Fruit fly (Drosophila melanogaster): Measurements from ENCODE around the gene CG31251.

CG31251 gene

DNA sequence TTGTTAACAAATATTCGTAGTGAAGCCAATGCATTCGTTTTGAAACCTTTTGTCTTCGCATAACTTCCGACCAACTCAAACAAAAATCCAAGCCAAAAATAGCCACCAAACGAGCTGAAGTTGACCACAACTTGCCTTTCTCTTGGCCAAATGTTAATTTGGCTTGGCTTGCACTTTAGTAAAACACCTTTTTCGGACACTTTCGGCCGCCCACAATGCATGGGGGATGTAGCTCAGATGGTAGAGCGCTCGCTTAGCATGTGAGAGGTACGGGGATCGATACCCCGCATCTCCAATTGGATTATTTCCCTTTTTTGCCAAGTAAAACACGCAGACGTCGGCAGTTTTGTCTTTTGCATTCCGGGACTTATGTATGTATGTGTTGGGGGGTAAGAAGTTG, 27.8 kb downstream of the CG31251 start (continued):
- no peak for TF ChIP-seq Nf-YC (tag; optimal IDR thresholded peaks at IDR 0.05)
- no peak for TF ChIP-seq lbe (GFP tag; optimal IDR thresholded peaks at IDR 0.05)
- no peak for TF ChIP-seq emc (GFP tag; optimal IDR thresholded peaks at IDR 0.05)
- no peak for TF ChIP-seq E2f1 (GFP tag; IDR thresholded peaks at IDR 0.05)
- TF ChIP-seq gt (GFP tag; IDR thresholded peaks at IDR 0.05) = no peak
- no peak for TF ChIP-seq bowl (GFP tag; IDR thresholded peaks at IDR 0.05)
- no peak for TF ChIP-seq CG13123 (GFP tag; optimal IDR thresholded peaks at IDR 0.05)
- peak; percentile 48; the same call in 1 of the 3 replicates for TF ChIP-seq CG6791 (GFP tag; IDR thresholded peaks at IDR 0.05; ENCODE audit: partially characterized antibody)
- no peak for TF ChIP-seq disco-r (GFP tag; optimal IDR thresholded peaks at IDR 0.05)
- no peak for TF ChIP-seq cato (GFP tag; optimal IDR thresholded peaks at IDR 0.05; ENCODE audit: borderline replicate concordance)
- TF ChIP-seq Opbp (GFP tag; IDR thresholded peaks at IDR 0.05; ENCODE audit: partially characterized antibody) = 0 out of 3 replicates have a peak, but pooled peaks have one; percentile 13
- TF ChIP-seq CG16813 (GFP tag; IDR thresholded peaks at IDR 0.05; ENCODE audit: partially characterized antibody) = peak; percentile 47; the same call in 1 of the 3 replicates
- TF ChIP-seq CG10959 (GFP tag; IDR thresholded peaks at IDR 0.05) = no peak
- TF ChIP-seq nerfin-2 (GFP tag; IDR thresholded peaks at IDR 0.05; ENCODE audit: partially characterized antibody) = 0 out of 2 replicates have a peak, but pooled peaks have one; percentile 27
- 0 out of 3 replicates have a peak, but pooled peaks have one; percentile 17 for TF ChIP-seq CG7963 (GFP tag; IDR thresholded peaks at IDR 0.05; ENCODE audit: partially characterized antibody)
- 0 out of 2 replicates have a peak, but pooled peaks have one; percentile 18 for TF ChIP-seq Bgb (GFP tag; IDR thresholded peaks at IDR 0.05; ENCODE audit: partially characterized antibody)
- no peak for TF ChIP-seq CG6654 (GFP tag; optimal IDR thresholded peaks at IDR 0.05)
- no peak for TF ChIP-seq Oaz (GFP tag; IDR thresholded peaks at IDR 0.05)
- 0 out of 2 replicates have a peak, but pooled peaks have one; percentile 12 for TF ChIP-seq ato (GFP tag; IDR thresholded peaks at IDR 0.05; ENCODE audit: partially characterized antibody)
- TF ChIP-seq Bteb2 (GFP tag; optimal IDR thresholded peaks at IDR 0.05) = no peak
- TF ChIP-seq Ets65A (GFP tag) = no peak
- no peak for TF ChIP-seq Sox100B (GFP tag; optimal IDR thresholded peaks at IDR 0.05)
- TF ChIP-seq CG2129 (GFP tag; IDR thresholded peaks at IDR 0.05; ENCODE audit: partially characterized antibody) = no peak
- no peak for TF ChIP-seq CG8478 (optimal IDR thresholded peaks at IDR 0.05)
- TF ChIP-seq CG8290 (GFP tag; optimal IDR thresholded peaks at IDR 0.05) = no peak
- TF ChIP-seq CG8290 (tag; optimal IDR thresholded peaks at IDR 0.05) = no peak
- 0 out of 3 replicates have a peak, but pooled peaks have one; percentile 48 for TF ChIP-seq HLH4C (GFP tag; IDR thresholded peaks at IDR 0.05; ENCODE audit: partially characterized antibody)
- TF ChIP-seq C15 (GFP tag; IDR thresholded peaks at IDR 0.05) = no peak
- no peak for TF ChIP-seq inv (GFP tag; IDR thresholded peaks at IDR 0.05; ENCODE audit: partially characterized antibody)
- no peak for TF ChIP-seq caup (GFP tag; optimal IDR thresholded peaks at IDR 0.05; ENCODE audit: severe bottlenecking)

- TF ChIP-seq sc (optimal IDR thresholded peaks at IDR 0.05) = no peak
- peak; percentile 43 for TF ChIP-seq sc (GFP tag; optimal IDR thresholded peaks at IDR 0.05)
- no peak for TF ChIP-seq Oaz (GFP tag; IDR thresholded peaks at IDR 0.05)
- TF ChIP-seq Scr (GFP tag; IDR thresholded peaks at IDR 0.05; ENCODE audit: partially characterized antibody) = no peak
- no peak for TF ChIP-seq Nf-YC (tag; optimal IDR thresholded peaks at IDR 0.05)
- TF ChIP-seq Dip3 (GFP tag; optimal IDR thresholded peaks at IDR 0.05) = no peak
- peak; percentile 65 for TF ChIP-seq CG2202 (tag; optimal IDR thresholded peaks at IDR 0.05)
- TF ChIP-seq Ets65A (GFP tag) = no peak
- TF ChIP-seq Tbp (GFP tag; optimal IDR thresholded peaks at IDR 0.05) = no peak
- TF ChIP-seq CG42726 (GFP tag; IDR thresholded peaks at IDR 0.05; ENCODE audit: partially characterized antibody) = no peak
- TF ChIP-seq ci (GFP tag; IDR thresholded peaks at IDR 0.05) = peak; percentile 89
- TF ChIP-seq Doc2 (GFP tag; IDR thresholded peaks at IDR 0.05) = no peak
- no peak for TF ChIP-seq dan (GFP tag; IDR thresholded peaks at IDR 0.05)
- TF ChIP-seq sisA (GFP tag; IDR thresholded peaks at IDR 0.05) = no peak
- no peak for TF ChIP-seq CG7357 (GFP tag; IDR thresholded peaks at IDR 0.05)
- no peak for TF ChIP-seq CG7839 (tag; optimal IDR thresholded peaks at IDR 0.05)
- TF ChIP-seq CG6683 (GFP tag; optimal IDR thresholded peaks at IDR 0.05) = no peak
- no peak for TF ChIP-seq Hr78 (GFP tag; optimal IDR thresholded peaks at IDR 0.05)
- TF ChIP-seq CG13894 (tag; optimal IDR thresholded peaks at IDR 0.05) = no peak
- no peak for TF ChIP-seq Hmx (GFP tag; optimal IDR thresholded peaks at IDR 0.05)
- TF ChIP-seq CG2120 (GFP tag; optimal IDR thresholded peaks at IDR 0.05) = no peak
- TF ChIP-seq ftz-f1 (GFP tag; optimal IDR thresholded peaks at IDR 0.05) = no peak
- no peak for TF ChIP-seq ttk (GFP tag; IDR thresholded peaks at IDR 0.05)
- TF ChIP-seq CG7928 (GFP tag; optimal IDR thresholded peaks at IDR 0.05) = no peak
Observed at dm6 chr3R:17655040-17655439, 29.7 kb downstream of the CG31251 start.
